Fruit fly (Drosophila melanogaster) whole organism, prepupa: Measurements from ENCODE around the gene Myo10A.

Experiments
- CG10669 ChIP-seq: fragments of 200-800 bp; sonication (Bioruptor generic); optimal IDR thresholded peaks from 3 replicates; lab custom pipeline; 2018; ENCODE audit warnings: missing biosample characterization, mild to moderate bottlenecking, missing genetic modification characterization, moderate library complexity
- CG8632 ChIP-seq: fragments of 200-800 bp; sonication (Bioruptor generic); optimal IDR thresholded peaks from 3 replicates; lab custom pipeline; 2016; ENCODE audit warnings: missing biosample characterization, missing genetic modification characterization
- OdsH ChIP-seq: fragments of 200-800 bp; sonication (Bioruptor generic); optimal IDR thresholded peaks from 3 replicates; lab custom pipeline; 2016; ENCODE audit warnings: missing biosample characterization, missing genetic modification characterization
- ss ChIP-seq, 2 experiments: fragments of 200-800 bp; sonication (Bioruptor generic); optimal IDR thresholded peaks; 2 replicates in 1 of 2; 3 replicates in 1 of 2; lab custom pipeline; 2017 to 2018; ENCODE audit warnings: mild to moderate bottlenecking in 2 of 2, missing biosample characterization in 2 of 2, missing genetic modification characterization in 2 of 2, moderate library complexity in 1 of 2

DNA sequence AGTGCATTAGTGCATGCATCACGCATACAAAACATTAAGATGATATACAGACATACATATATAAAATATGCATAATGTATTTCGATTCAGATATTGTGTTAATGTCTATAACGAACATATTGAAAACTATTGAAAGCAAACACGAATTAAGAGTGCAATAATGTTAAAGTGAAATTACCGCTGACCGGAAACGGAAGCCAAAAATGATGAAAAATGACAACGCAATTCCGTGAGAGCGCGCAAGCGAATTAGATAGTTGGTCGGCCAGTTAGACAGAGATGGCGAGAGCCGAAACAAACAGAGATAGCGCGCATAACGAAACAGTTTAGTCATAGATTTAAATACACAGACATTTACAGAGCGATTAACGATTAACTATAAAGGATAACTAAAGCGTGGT lies 8.5 kb upstream of the Myo10A start:
- TF ChIP-seq ss (GFP tag; optimal IDR thresholded peaks at IDR 0.05; lab: Kevin White, UChicago) (no peak), CG10669 (GFP tag; lab: Kevin White, UChicago) (no peak), OdsH (GFP tag; lab: Kevin White, UChicago) (no peak), CG8632 (GFP tag; lab: Kevin White, UChicago) (no peak)
